Comparison of ENCODE assay signal across 3 worm cellular contexts in genomic region chrIV:3742426-3742839, ce11.
TF ChIP-seq lines count a peak whose summit lies in the region.

No protein-coding gene starts in this region.

TF ChIP-seq in whole organism, L1 larva, 84 proteins besides CTCF, POLR2A, EP300 and RAD21 (continued from another document and continues in another):
- no peak for TF ChIP-seq hlh-17 (GFP tag; optimal IDR thresholded peaks at IDR 0.05; lab: Kevin White, UChicago; ENCODE audit: borderline replicate concordance)
- TF ChIP-seq unc-30 (tag; optimal IDR thresholded peaks at IDR 0.05; lab: Kevin White, UChicago): no peak
- no peak for TF ChIP-seq ceh-88 (GFP tag; IDR thresholded peaks at IDR 0.05; lab: Robert Waterston, UW)
- peak; percentile 80 for TF ChIP-seq nhr-77 (tag; optimal IDR thresholded peaks at IDR 0.05; lab: Kevin White, UChicago)
- peak; percentile 89 for TF ChIP-seq swsn-7 (tag; optimal IDR thresholded peaks at IDR 0.05; lab: Kevin White, UChicago)
- TF ChIP-seq efl-1 (optimal IDR thresholded peaks at IDR 0.05; lab: Kevin White, UChicago): peak; percentile 83 to 93
- peak; percentile 57 to 95 for TF ChIP-seq efl-1 (GFP tag; optimal IDR thresholded peaks at IDR 0.05 in 1 of 2; lab: Kevin White, UChicago)
- TF ChIP-seq lin-14 (GFP tag; optimal IDR thresholded peaks at IDR 0.05; lab: Kevin White, UChicago): peak; percentile 98
- TF ChIP-seq isw-1 (GFP tag; IDR thresholded peaks at IDR 0.05; lab: Robert Waterston, UW): peak; percentile 71
- TF ChIP-seq F16B12.6 (tag; optimal IDR thresholded peaks at IDR 0.05; lab: Kevin White, UChicago): peak; percentile 46
- no peak for TF ChIP-seq mab-9 (GFP tag; IDR thresholded peaks at IDR 0.05; lab: Robert Waterston, UW)
- no peak for TF ChIP-seq hlh-4 (tag; optimal IDR thresholded peaks at IDR 0.05; lab: Kevin White, UChicago)
- TF ChIP-seq lin-35 (GFP tag; optimal IDR thresholded peaks at IDR 0.05; lab: Kevin White, UChicago): peak; percentile 75 to 81
- peak; percentile 76 for TF ChIP-seq lin-13 (GFP tag; optimal IDR thresholded peaks at IDR 0.05; lab: Kevin White, UChicago)
- TF ChIP-seq mep-1 (tag; optimal IDR thresholded peaks at IDR 0.05; lab: Kevin White, UChicago): peak; percentile 82
- peak; percentile 94 for TF ChIP-seq nhr-71 (tag; optimal IDR thresholded peaks at IDR 0.05; lab: Kevin White, UChicago)
- TF ChIP-seq xbp-1 (tag; optimal IDR thresholded peaks at IDR 0.05; lab: Kevin White, UChicago): peak; percentile 76
- no peak for TF ChIP-seq C04F5.9 (tag; optimal IDR thresholded peaks at IDR 0.05; lab: Kevin White, UChicago)
- peak; percentile 89 for TF ChIP-seq rnt-1 (tag; optimal IDR thresholded peaks at IDR 0.05; lab: Kevin White, UChicago)
- peak; percentile 83 for TF ChIP-seq tbx-2 (tag; optimal IDR thresholded peaks at IDR 0.05; lab: Kevin White, UChicago)
- peak; percentile 58 for TF ChIP-seq ceh-8 (GFP tag; optimal IDR thresholded peaks at IDR 0.05; lab: Kevin White, UChicago)
- peak; percentile 73 for TF ChIP-seq irx-1 (tag; optimal IDR thresholded peaks at IDR 0.05; lab: Kevin White, UChicago)
- TF ChIP-seq snpc-4 (tag; optimal IDR thresholded peaks at IDR 0.05; lab: Kevin White, UChicago): peak; percentile 61
- no peak for TF ChIP-seq efl-3 (GFP tag; optimal IDR thresholded peaks at IDR 0.05; lab: Kevin White, UChicago)
- TF ChIP-seq ces-1 (GFP tag; optimal IDR thresholded peaks at IDR 0.05; lab: Kevin White, UChicago): no peak
- TF ChIP-seq jun-1 (tag; optimal IDR thresholded peaks at IDR 0.05; lab: Kevin White, UChicago): peak; percentile 83
- no peak for TF ChIP-seq unc-62 (GFP tag; optimal IDR thresholded peaks at IDR 0.05; lab: Kevin White, UChicago)
- TF ChIP-seq skn-1 (tag; optimal IDR thresholded peaks at IDR 0.05; lab: Kevin White, UChicago): peak; percentile 77
- no peak for TF ChIP-seq tlp-1 (tag; optimal IDR thresholded peaks at IDR 0.05; lab: Kevin White, UChicago)
- peak; percentile 53 for TF ChIP-seq mef-2 (tag; optimal IDR thresholded peaks at IDR 0.05; lab: Kevin White, UChicago)
- TF ChIP-seq fkh-8 (tag; optimal IDR thresholded peaks at IDR 0.05; lab: Kevin White, UChicago): peak; percentile 79
- peak; percentile 84 for TF ChIP-seq nhr-19 (GFP tag; conservative IDR thresholded peaks at IDR 0.05; lab: Robert Waterston, UW)
- peak; percentile 19 for TF ChIP-seq ama-1 (optimal IDR thresholded peaks at IDR 0.05; lab: Kevin White, UChicago)
- peak; percentile 80 for TF ChIP-seq nhr-237 (tag; optimal IDR thresholded peaks at IDR 0.05; lab: Kevin White, UChicago)
- TF ChIP-seq nhr-20 (tag; optimal IDR thresholded peaks at IDR 0.05; lab: Kevin White, UChicago): peak; percentile 89
- TF ChIP-seq C16A3.4 (tag; optimal IDR thresholded peaks at IDR 0.05; lab: Kevin White, UChicago): peak; percentile 79
- no peak for TF ChIP-seq nhr-28 (tag; optimal IDR thresholded peaks at IDR 0.05; lab: Kevin White, UChicago)
- TF ChIP-seq unc-130 (tag; optimal IDR thresholded peaks at IDR 0.05; lab: Kevin White, UChicago): no peak
- peak; percentile 88 for TF ChIP-seq blmp-1 (tag; optimal IDR thresholded peaks at IDR 0.05; lab: Kevin White, UChicago)
- no peak for TF ChIP-seq nhr-84 (tag; optimal IDR thresholded peaks at IDR 0.05; lab: Kevin White, UChicago)
- TF ChIP-seq sox-4 (tag; optimal IDR thresholded peaks at IDR 0.05; lab: Kevin White, UChicago): peak; percentile 47
- no peak for TF ChIP-seq alr-1 (tag; optimal IDR thresholded peaks at IDR 0.05; lab: Kevin White, UChicago; ENCODE audit: borderline replicate concordance)
- TF ChIP-seq aha-1 (tag; optimal IDR thresholded peaks at IDR 0.05; lab: Kevin White, UChicago): peak; percentile 39
- peak; percentile 58 for TF ChIP-seq lin-39 (tag; optimal IDR thresholded peaks at IDR 0.05; lab: Kevin White, UChicago)

TF ChIP-seq in whole organism, L3 larva, 47 proteins besides CTCF, POLR2A, EP300 and RAD21 (continued from another document):
- TF ChIP-seq mdl-1 (tag; optimal IDR thresholded peaks at IDR 0.05; lab: Kevin White, UChicago) (peak; percentile 33), hmg-11 (tag; optimal IDR thresholded peaks at IDR 0.05; lab: Kevin White, UChicago) (peak; percentile 90), unc-62 (GFP tag; optimal IDR thresholded peaks at IDR 0.05; lab: Kevin White, UChicago) (no peak), elt-2 (tag; optimal IDR thresholded peaks at IDR 0.05; lab: Kevin White, UChicago) (peak; percentile 66), nhr-77 (tag; optimal IDR thresholded peaks at IDR 0.05; lab: Kevin White, UChicago) (peak; percentile 10), pha-4 (tag; optimal IDR thresholded peaks at IDR 0.05; lab: Kevin White, UChicago) (peak; percentile 75), ceh-28 (tag; optimal IDR thresholded peaks at IDR 0.05; lab: Kevin White, UChicago) (peak; percentile 95), ama-1 (optimal IDR thresholded peaks at IDR 0.05; lab: Kevin White, UChicago) (peak; percentile 31), aly-2 (tag; optimal IDR thresholded peaks at IDR 0.05; lab: Kevin White, UChicago) (no peak), nhr-28 (tag; optimal IDR thresholded peaks at IDR 0.05; lab: Kevin White, UChicago) (no peak), lin-15B (tag; optimal IDR thresholded peaks at IDR 0.05; lab: Kevin White, UChicago) (peak; percentile 78), nhr-67 (tag; optimal IDR thresholded peaks at IDR 0.05; lab: Kevin White, UChicago) (no peak), nfya-1 (tag; optimal IDR thresholded peaks at IDR 0.05; lab: Kevin White, UChicago; ENCODE audit: insufficient read depth) (peak; percentile 93), ceh-82 (tag; optimal IDR thresholded peaks at IDR 0.05; lab: Kevin White, UChicago) (no peak), ztf-11 (tag; optimal IDR thresholded peaks at IDR 0.05; lab: Kevin White, UChicago) (no peak), eor-1 (tag; optimal IDR thresholded peaks at IDR 0.05; lab: Kevin White, UChicago) (no peak), nhr-23 (tag; optimal IDR thresholded peaks at IDR 0.05; lab: Kevin White, UChicago) (peak; percentile 75), R02D3.7 (tag; optimal IDR thresholded peaks at IDR 0.05; lab: Kevin White, UChicago) (peak; percentile 60), elt-3 (tag; optimal IDR thresholded peaks at IDR 0.05; lab: Kevin White, UChicago) (no peak)

TF ChIP-seq in whole organism, young adult, 124 proteins besides CTCF, POLR2A, EP300 and RAD21 (continued from another document):
- peak; percentile 72 for TF ChIP-seq somi-1 (GFP tag; optimal IDR thresholded peaks at IDR 0.05; lab: Kevin White, UChicago)
- peak; percentile 20 for TF ChIP-seq ztf-26 (tag; optimal IDR thresholded peaks at IDR 0.05; lab: Kevin White, UChicago)
- TF ChIP-seq nfyb-1 (GFP tag; IDR thresholded peaks at IDR 0.05; lab: Robert Waterston, UW): peak; percentile 25; the same call in 1 of the 2 replicates
- TF ChIP-seq atf-7 (tag; optimal IDR thresholded peaks at IDR 0.05; lab: Kevin White, UChicago): peak; percentile 32
- TF ChIP-seq mes-4 (tag; optimal IDR thresholded peaks at IDR 0.05; lab: Kevin White, UChicago): no peak
- TF ChIP-seq lin-54 (GFP tag; optimal IDR thresholded peaks at IDR 0.05; lab: Kevin White, UChicago): peak; percentile 28
- TF ChIP-seq F22D6.2 (tag; optimal IDR thresholded peaks at IDR 0.05; lab: Kevin White, UChicago): no peak
- no peak for TF ChIP-seq ceh-91 (GFP tag; IDR thresholded peaks at IDR 0.05; lab: Robert Waterston, UW)
- TF ChIP-seq bed-1 (GFP tag; IDR thresholded peaks at IDR 0.05; lab: Robert Waterston, UW): no peak
- no peak for TF ChIP-seq dpff-1 (tag; optimal IDR thresholded peaks at IDR 0.05; lab: Kevin White, UChicago)
- TF ChIP-seq K12H6.12 (tag; optimal IDR thresholded peaks at IDR 0.05; lab: Kevin White, UChicago): peak; percentile 72
- TF ChIP-seq attf-6 (GFP tag; IDR thresholded peaks at IDR 0.05; lab: Robert Waterston, UW): no peak
- peak in 1 of 3 experiments; percentile 49 for TF ChIP-seq lin-35 (GFP tag; optimal IDR thresholded peaks at IDR 0.05; lab: Kevin White, UChicago)
- peak; percentile 17 for TF ChIP-seq F23B12.7 (tag; optimal IDR thresholded peaks at IDR 0.05; lab: Kevin White, UChicago; ENCODE audit: insufficient read depth)
- peak; percentile 48 for TF ChIP-seq rcor-1 (GFP tag; IDR thresholded peaks at IDR 0.05; lab: Robert Waterston, UW)
- TF ChIP-seq madf-3 (GFP tag; IDR thresholded peaks at IDR 0.05; lab: Robert Waterston, UW): no peak
- TF ChIP-seq F55B11.4 (tag; optimal IDR thresholded peaks at IDR 0.05; lab: Kevin White, UChicago; ENCODE audit: borderline replicate concordance, insufficient read depth): no peak
- no peak for TF ChIP-seq nhr-179 (tag; optimal IDR thresholded peaks at IDR 0.05; lab: Kevin White, UChicago)
- peak; percentile 28; the same call in 1 of the 2 replicates for TF ChIP-seq egrh-3 (GFP tag; IDR thresholded peaks at IDR 0.05; lab: Robert Waterston, UW)
- TF ChIP-seq snpc-3.4 (tag; optimal IDR thresholded peaks at IDR 0.05; lab: Kevin White, UChicago): no peak
- TF ChIP-seq athp-1 (tag; optimal IDR thresholded peaks at IDR 0.05; lab: Kevin White, UChicago): peak; percentile 18
- TF ChIP-seq gei-17 (GFP tag; optimal IDR thresholded peaks at IDR 0.05; lab: Kevin White, UChicago): peak; percentile 39
